Fruit fly (Drosophila melanogaster) whole organism, pupa: ENCODE data around the gene Cyp6d5.

Experiments
- CG12605 ChIP-seq: fragments of 200-800 bp; sonication (Bioruptor generic); IDR thresholded peaks from 2 replicates; pipeline ENCODE4 v1.3.6; 2022; ENCODE audit warnings: missing biosample characterization, missing genetic modification characterization
- CG13204 ChIP-seq: fragments of 200-800 bp; sonication (Bioruptor generic); optimal IDR thresholded peaks from 2 replicates; lab custom pipeline; 2018; ENCODE audit warnings: missing biosample characterization, mild to moderate bottlenecking, missing genetic modification characterization, moderate library complexity
- CG17806 ChIP-seq: fragments of 200-800 bp; sonication (Bioruptor generic); optimal IDR thresholded peaks from 2 replicates; lab custom pipeline; 2018; ENCODE audit warnings: missing biosample characterization, mild to moderate bottlenecking, missing genetic modification characterization, moderate library complexity
- CG32121 ChIP-seq: fragments of 200-800 bp; sonication (Bioruptor generic); IDR thresholded peaks from 2 replicates; pipeline ENCODE4 v1.3.6; 2022; ENCODE audit warnings: missing biosample characterization, missing genetic modification characterization
- CG4496 ChIP-seq: fragments of 200-800 bp; sonication (Bioruptor generic); IDR thresholded peaks from 3 replicates; pipeline ENCODE4 v1.3.6; 2022; ENCODE audit warnings: missing biosample characterization, missing genetic modification characterization
- CG8159 ChIP-seq: fragments of 200-800 bp; sonication (Bioruptor generic); optimal IDR thresholded peaks from 3 replicates; lab custom pipeline; 2018; ENCODE audit warnings: missing biosample characterization, mild to moderate bottlenecking, missing genetic modification characterization, moderate library complexity
- CG8301 ChIP-seq: fragments of 200-800 bp; sonication (Bioruptor generic); optimal IDR thresholded peaks from 2 replicates; lab custom pipeline; 2018; ENCODE audit warnings: missing biosample characterization, mild to moderate bottlenecking, missing genetic modification characterization
- CG9948 ChIP-seq: fragments of 200-800 bp; sonication (Bioruptor generic); optimal IDR thresholded peaks from 2 replicates; lab custom pipeline; 2018; ENCODE audit warnings: missing biosample characterization, mild to moderate bottlenecking, missing genetic modification characterization, moderate library complexity
- D1 ChIP-seq: fragments of 200-800 bp; sonication (Bioruptor generic); optimal IDR thresholded peaks from 2 replicates; lab custom pipeline; 2018; ENCODE audit warnings: missing biosample characterization, mild to moderate bottlenecking, missing genetic modification characterization, moderate library complexity
- EcR ChIP-seq: fragments of 200-800 bp; sonication (Bioruptor generic); optimal IDR thresholded peaks from 3 replicates; lab custom pipeline; 2019; ENCODE audit warnings: missing biosample characterization, missing genetic modification characterization, mild to moderate bottlenecking, moderate library complexity, missing genetic modification reagents
- Snoo ChIP-seq: fragments of 200-800 bp; sonication (Bioruptor generic); optimal IDR thresholded peaks from 3 replicates; lab custom pipeline; 2017; ENCODE audit warnings: missing biosample characterization, mild to moderate bottlenecking, missing genetic modification characterization, inconsistent platforms
- rn ChIP-seq: fragments of 200-800 bp; sonication (Bioruptor generic); IDR thresholded peaks from 2 replicates; pipeline ENCODE4 v1.3.6; 2022; ENCODE audit warnings: missing biosample characterization, missing genetic modification characterization

- TF ChIP-seq CG32121 (peak; percentile 88), CG17806 (tag; lab: Kevin White, UChicago) (peak; percentile 86), CG8301 (tag; lab: Kevin White, UChicago) (peak; percentile 67), Snoo (tag; lab: Kevin White, UChicago) (peak; percentile 87), CG8159 (tag; lab: Kevin White, UChicago) (peak; percentile 84), EcR (GFP tag; lab: Kevin White, UChicago) (peak; percentile 87), rn (GFP tag; lab: Robert Waterston, UW) (peak; percentile 77), CG13204 (GFP tag; lab: Kevin White, UChicago) (peak; percentile 99), CG4496 (peak; percentile 96), CG12605 (GFP tag; lab: Robert Waterston, UW) (peak; percentile 99), D1 (tag; lab: Kevin White, UChicago) (peak; percentile 55), CG9948 (tag; lab: Kevin White, UChicago) (peak; percentile 84)
These were observed 32.3 kb downstream of the Cyp6d5 start for dm6 chr3R:14061049-14061987.
